Worm (Caenorhabditis elegans) whole organism, L4/young adult: Measurements from ENCODE around the gene F53B1.2.

Source experiments
- W03F9.2 ChIP-seq: fragments of 150-350 bp; optimal IDR thresholded peaks from 2 replicates; lab custom pipeline; 2014; ENCODE audit warnings: missing biosample characterization, missing genetic modification characterization
- dao-5 ChIP-seq: sonication (generic microtip); optimal IDR thresholded peaks from 2 replicates; lab custom pipeline; 2016; ENCODE audit warnings: missing genotype, missing genetic modification characterization, moderate library complexity, missing compliant biosample characterization
- him-1 ChIP-seq: sonication (generic microtip); optimal IDR thresholded peaks from 2 replicates; lab custom pipeline; 2016; ENCODE audit warnings: missing genotype, missing genetic modification reagents, missing genetic modification characterization, missing compliant biosample characterization

F53B1.2 gene

ce11 chrX:2108682-2109081 lies at the start of gene F53B1.2:
Gene F53B1.2 (plus strand): TSS chrX:2108982.
- no peak for TF ChIP-seq him-1 (tag; lab: Kevin White, UChicago)
- TF ChIP-seq dao-5 (tag; lab: Kevin White, UChicago) = no peak
- no peak for TF ChIP-seq W03F9.2 (tag; lab: Kevin White, UChicago)

- TF ChIP-seq him-1 (tag; lab: Kevin White, UChicago) (no peak), W03F9.2 (tag; lab: Kevin White, UChicago) (no peak), dao-5 (tag; lab: Kevin White, UChicago) (no peak)
Observed at ce11 chrX:2064730-2065129, 44.1 kb upstream of the F53B1.2 start, which contains the start of gene F49H12.7. Gene F49H12.7 (plus strand): TSS chrX:2065030.

- TF ChIP-seq dao-5 (tag; lab: Kevin White, UChicago) = no peak
- TF ChIP-seq him-1 (tag; lab: Kevin White, UChicago) = no peak
- no peak for TF ChIP-seq W03F9.2 (tag; lab: Kevin White, UChicago)
Observed at ce11 chrX:2068294-2068693, 40.5 kb upstream of the F53B1.2 start.

ce11 chrX:2070418-2070996 lies 38.3 kb upstream of the F53B1.2 start, which contains the start of gene acl-4:
Gene acl-4 (minus strand): TSS chrX:2070444.
- TF ChIP-seq him-1 (tag; lab: Kevin White, UChicago) (no peak), W03F9.2 (tag; lab: Kevin White, UChicago) (no peak), dao-5 (tag; lab: Kevin White, UChicago) (no peak)

- no peak for TF ChIP-seq W03F9.2 (tag; lab: Kevin White, UChicago)
- TF ChIP-seq dao-5 (tag; lab: Kevin White, UChicago) = no peak
- no peak for TF ChIP-seq him-1 (tag; lab: Kevin White, UChicago)
Observed at ce11 chrX:2071392-2072001, 37.3 kb upstream of the F53B1.2 start.

- TF ChIP-seq him-1 (tag; lab: Kevin White, UChicago) (no peak), W03F9.2 (tag; lab: Kevin White, UChicago) (no peak), dao-5 (tag; lab: Kevin White, UChicago) (no peak)
Observed at ce11 chrX:2074055-2074454, 34.7 kb upstream of the F53B1.2 start, which contains the start of gene txdc-12.2. Gene txdc-12.2 (plus strand): TSS chrX:2074450.

ce11 chrX:2075169-2075568 lies 33.6 kb upstream of the F53B1.2 start:
- TF ChIP-seq him-1 (tag; lab: Kevin White, UChicago) (no peak), dao-5 (tag; lab: Kevin White, UChicago) (no peak), W03F9.2 (tag; lab: Kevin White, UChicago) (no peak)

ce11 chrX:2078822-2079221 lies 30.0 kb upstream of the F53B1.2 start:
- TF ChIP-seq him-1 (tag; lab: Kevin White, UChicago) (no peak), dao-5 (tag; lab: Kevin White, UChicago) (no peak), W03F9.2 (tag; lab: Kevin White, UChicago) (no peak)

- TF ChIP-seq dao-5 (tag; lab: Kevin White, UChicago) = no peak
- no peak for TF ChIP-seq W03F9.2 (tag; lab: Kevin White, UChicago)
Observed at ce11 chrX:2079536-2079935, 29.2 kb upstream of the F53B1.2 start, which contains the start of gene F49H12.4. Gene F49H12.4 (plus strand): TSS chrX:2079836.

- TF ChIP-seq him-1 (tag; lab: Kevin White, UChicago) (no peak), dao-5 (tag; lab: Kevin White, UChicago) (no peak), W03F9.2 (tag; lab: Kevin White, UChicago) (no peak)
Observed at ce11 chrX:2084019-2084418, 24.8 kb upstream of the F53B1.2 start, which contains the start of gene F49H12.3. Gene F49H12.3 (plus strand): TSS chrX:2084375.

ce11 chrX:2084988-2085387 lies 23.8 kb upstream of the F53B1.2 start, which contains the start of gene F49H12.2:
Gene F49H12.2 (plus strand): TSS chrX:2085288.
- TF ChIP-seq W03F9.2 (tag; lab: Kevin White, UChicago) = no peak
- TF ChIP-seq him-1 (tag; lab: Kevin White, UChicago) = no peak
- TF ChIP-seq dao-5 (tag; lab: Kevin White, UChicago) = no peak

ce11 chrX:2085494-2085893 lies 23.3 kb upstream of the F53B1.2 start:
- TF ChIP-seq him-1 (tag; lab: Kevin White, UChicago) (no peak), dao-5 (tag; lab: Kevin White, UChicago) (no peak), W03F9.2 (tag; lab: Kevin White, UChicago) (no peak)

ce11 chrX:2087716-2088115 lies 21.1 kb upstream of the F53B1.2 start:
- TF ChIP-seq him-1 (tag; lab: Kevin White, UChicago) (no peak), dao-5 (tag; lab: Kevin White, UChicago) (no peak), W03F9.2 (tag; lab: Kevin White, UChicago) (no peak)
